Fruit fly (Drosophila melanogaster) whole organism, embryonic: ENCODE measurements around the gene dally.

Experiments used
- BEAF-32 ChIP-seq: fragments of 200-800 bp; sonication (Bioruptor generic); optimal IDR thresholded peaks from 3 replicates; lab custom pipeline; 2017; ENCODE audit warnings: missing biosample characterization, missing genetic modification characterization, mild to moderate bottlenecking, moderate library complexity, missing genetic modification reagents
- CG8924 ChIP-seq: fragments of 200-800 bp; optimal IDR thresholded peaks from 3 replicates; lab custom pipeline; 2019; ENCODE audit warnings: missing biosample characterization, mild to moderate bottlenecking, missing genetic modification characterization, moderate library complexity
- psq ChIP-seq: fragments of 200-800 bp; sonication (Bioruptor generic); optimal IDR thresholded peaks from 2 replicates; lab custom pipeline; 2017; ENCODE audit warnings: missing biosample characterization, missing genetic modification characterization

DNA sequence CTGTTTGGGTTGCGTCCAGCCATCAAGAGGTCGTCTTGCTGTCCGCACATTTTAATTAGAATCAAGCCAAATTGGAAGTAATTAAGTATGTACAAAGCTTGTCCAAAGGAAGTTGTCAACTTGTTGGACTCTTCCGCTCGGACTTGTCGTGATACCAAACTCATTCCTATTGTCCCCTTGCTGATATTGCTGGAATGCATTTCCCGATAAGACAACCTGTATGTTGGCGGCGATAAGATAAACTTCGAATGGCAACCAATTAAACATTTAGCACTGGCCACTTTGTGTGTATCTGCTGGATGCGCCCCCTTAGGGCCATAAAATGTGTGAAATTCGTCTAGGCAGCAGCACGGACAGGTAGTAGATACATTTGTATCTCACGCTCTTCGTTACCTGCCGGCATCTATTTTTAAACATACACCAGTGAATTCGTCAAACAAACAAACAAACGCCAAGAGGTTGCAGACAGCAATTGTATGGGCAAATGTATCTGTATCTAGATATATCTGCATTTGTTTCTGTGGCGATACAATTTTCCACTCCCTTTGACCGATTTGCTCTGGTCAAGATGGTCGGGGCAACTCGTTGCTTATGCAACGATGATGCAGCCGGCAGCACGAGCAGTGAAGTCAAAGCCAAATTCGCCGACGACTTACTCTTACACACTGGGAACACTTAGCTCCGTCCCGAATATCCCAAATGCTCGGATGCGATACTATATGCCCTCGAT, 5.6 kb downstream of the dally start:
- TF ChIP-seq psq (GFP tag; lab: Kevin White, UChicago) (no peak), BEAF-32 (GFP tag; lab: Kevin White, UChicago) (no peak), CG8924 (no peak)
